Worm (Caenorhabditis elegans) whole organism, L4 larva: ENCODE results near the gene C43F9.5.
A peak's percentile ranks its signal among the peaks of the same experiment; 100 is the strongest.

Experiments
- D1046.2 ChIP-seq: fragments of 200-800 bp; sonication (Bioruptor generic); IDR thresholded peaks from 2 replicates; pipeline ENCODE4 v1.3.6; 2022; ENCODE audit warnings: missing genetic modification characterization, missing compliant biosample characterization
- F37D6.2 ChIP-seq: sonication (generic microtip); optimal IDR thresholded peaks from 2 replicates; lab custom pipeline; 2016; ENCODE audit warnings: mild to moderate bottlenecking, missing genetic modification characterization, missing compliant biosample characterization
- T20F7.1 ChIP-seq: fragments of 200-800 bp; sonication (Bioruptor generic); optimal IDR thresholded peaks from 2 replicates; lab custom pipeline; 2018; ENCODE audit warnings: mild to moderate bottlenecking, missing genetic modification characterization, missing compliant biosample characterization
- T26A8.4 ChIP-seq: fragments of 200-800 bp; sonication (Bioruptor generic); IDR thresholded peaks from 2 replicates; pipeline ENCODE4 v1.3.6; 2022; ENCODE audit warnings: missing genetic modification characterization, missing compliant biosample characterization
- Y105C5A.15 ChIP-seq: fragments of 200-800 bp; sonication (Bioruptor generic); IDR thresholded peaks from 2 replicates; pipeline ENCODE4 v1.3.6; 2022; ENCODE audit warnings: missing genetic modification characterization, missing compliant biosample characterization
- Y48G9A.11 ChIP-seq: fragments of 200-800 bp; sonication (Bioruptor generic); IDR thresholded peaks from 2 replicates; pipeline ENCODE4 v1.3.6; 2022; ENCODE audit warnings: missing genetic modification reagents, missing genetic modification characterization, missing compliant biosample characterization
- Y75B8A.6 ChIP-seq: fragments of 200-800 bp; sonication (Bioruptor generic); IDR thresholded peaks from 2 replicates; pipeline ENCODE4 v1.3.6; 2022; ENCODE audit warnings: missing genetic modification reagents, missing genetic modification characterization, missing compliant biosample characterization
- aly-2 ChIP-seq: sonication (generic microtip); optimal IDR thresholded peaks from 2 replicates; lab custom pipeline; 2018; ENCODE audit warnings: missing biosample characterization, missing genetic modification characterization
- arid-1 ChIP-seq: fragments of 200-800 bp; sonication (Bioruptor generic); conservative IDR thresholded peaks from 2 replicates; pipeline ENCODE4 v1.3.6; 2022; ENCODE audit warnings: missing genetic modification reagents, missing genetic modification characterization, missing compliant biosample characterization
- attf-4 ChIP-seq: sonication (generic microtip); optimal IDR thresholded peaks from 3 replicates; lab custom pipeline; 2017; ENCODE audit warnings: missing biosample characterization, missing genetic modification characterization
- ceh-32 ChIP-seq: sonication (generic microtip); optimal IDR thresholded peaks from 2 replicates; lab custom pipeline; 2016; ENCODE audit warnings: mild to moderate bottlenecking, missing genetic modification characterization, missing compliant biosample characterization; ENCODE audit not compliant: poor library complexity
- ces-1 ChIP-seq: fragments of 150-350 bp; sonication (generic microtip); optimal IDR thresholded peaks from 4 replicates; lab custom pipeline; 2014; ENCODE audit warnings: missing biosample characterization, missing genetic modification reagents, missing genetic modification characterization
- daf-12 ChIP-seq: fragments of 150-350 bp; optimal IDR thresholded peaks from 2 replicates; lab custom pipeline; 2014; ENCODE audit warnings: missing biosample characterization, missing genetic modification reagents, missing genetic modification characterization
- daf-16 ChIP-seq, 3 experiments: sonication (generic microtip); optimal IDR thresholded peaks; 2 replicates each; lab custom pipeline; 2016 to 2017; ENCODE audit warnings: missing genetic modification characterization in 3 of 3, missing genetic modification reagents in 3 of 3, mild to moderate bottlenecking in 2 of 3, missing compliant biosample characterization in 2 of 3, missing biosample characterization in 1 of 3, moderate library complexity in 1 of 3
- dmd-6 ChIP-seq: fragments of 200-800 bp; sonication (Bioruptor generic); IDR thresholded peaks from 2 replicates; pipeline ENCODE4 v1.3.6; 2022; ENCODE audit warnings: missing genetic modification reagents, missing genetic modification characterization, missing compliant biosample characterization
- dpl-1 ChIP-seq: fragments of 150-350 bp; optimal IDR thresholded peaks from 2 replicates; lab custom pipeline; 2014; ENCODE audit warnings: missing biosample characterization, missing genetic modification reagents, missing genetic modification characterization
- duxl-1 ChIP-seq: sonication (generic microtip); optimal IDR thresholded peaks from 2 replicates; lab custom pipeline; 2016; ENCODE audit warnings: mild to moderate bottlenecking, missing genetic modification characterization, moderate library complexity, missing compliant biosample characterization; ENCODE audit not compliant: poor library complexity
- dve-1 ChIP-seq: sonication (generic microtip); optimal IDR thresholded peaks from 2 replicates; lab custom pipeline; 2017; ENCODE audit warnings: antibody characterized with exemption, mild to moderate bottlenecking, missing genetic modification characterization, missing compliant biosample characterization; ENCODE audit not compliant: insufficient read depth
- egl-43 ChIP-seq: fragments of 200-800 bp; sonication (Bioruptor generic); IDR thresholded peaks from 2 replicates; pipeline ENCODE4 v1.3.6; 2022; ENCODE audit warnings: missing genetic modification reagents, missing genetic modification characterization, missing compliant biosample characterization
- fos-1 ChIP-seq: fragments of 150-350 bp; optimal IDR thresholded peaks from 2 replicates; lab custom pipeline; 2014; ENCODE audit warnings: missing biosample characterization, missing genetic modification characterization
- hlh-11 ChIP-seq: fragments of 200-800 bp; sonication (Bioruptor generic); optimal IDR thresholded peaks from 2 replicates; lab custom pipeline; 2018; ENCODE audit warnings: mild to moderate bottlenecking, missing genetic modification characterization, missing compliant biosample characterization
- hlh-30 ChIP-seq: sonication (generic microtip); optimal IDR thresholded peaks from 2 replicates; lab custom pipeline; 2017; ENCODE audit warnings: antibody characterized with exemption, mild to moderate bottlenecking, missing genetic modification characterization, missing compliant biosample characterization; ENCODE audit not compliant: insufficient read depth
- hmg-1.1 ChIP-seq: fragments of 200-800 bp; sonication (Bioruptor generic); IDR thresholded peaks from 2 replicates; pipeline ENCODE4 v1.3.6; 2022; ENCODE audit warnings: missing genetic modification reagents, missing genetic modification characterization, missing compliant biosample characterization
- lin-13 ChIP-seq: fragments of 150-350 bp; optimal IDR thresholded peaks from 2 replicates; lab custom pipeline; 2014; ENCODE audit warnings: missing biosample characterization, missing genetic modification reagents, missing genetic modification characterization
- lin-38 ChIP-seq: fragments of 200-800 bp; sonication (Bioruptor generic); IDR thresholded peaks from 2 replicates; pipeline ENCODE4 v1.3.6; 2022; ENCODE audit warnings: missing genetic modification reagents, missing genetic modification characterization, missing compliant biosample characterization
- lir-3 ChIP-seq: sonication (generic microtip); optimal IDR thresholded peaks from 2 replicates; lab custom pipeline; 2016; ENCODE audit warnings: mild to moderate bottlenecking, missing genetic modification characterization, missing compliant biosample characterization
- lsy-2 ChIP-seq, 2 experiments: fragments of 150-350 bp in 1 of 2; sonication (generic microtip) in 1 of 2; optimal IDR thresholded peaks; 2 replicates each; lab custom pipeline; 2014 to 2017; ENCODE audit warnings: missing biosample characterization in 2 of 2, missing genetic modification characterization in 2 of 2
- madf-5 ChIP-seq, 2 experiments: fragments of 200-800 bp; sonication (Bioruptor generic); IDR thresholded peaks; 2 replicates each; pipeline ENCODE4 v1.3.6; 2022; ENCODE audit warnings: missing compliant biosample characterization in 2 of 2, missing genetic modification characterization in 2 of 2
- mes-2 ChIP-seq: sonication (generic microtip); optimal IDR thresholded peaks from 2 replicates; lab custom pipeline; 2016; ENCODE audit warnings: missing genotype, mild to moderate bottlenecking, missing genetic modification characterization, missing compliant biosample characterization; ENCODE audit not compliant: poor library complexity, severe bottlenecking
- nhr-237 ChIP-seq: sonication (generic microtip); optimal IDR thresholded peaks from 2 replicates; lab custom pipeline; 2017; ENCODE audit warnings: missing biosample characterization, missing genetic modification characterization
- nhr-25 ChIP-seq: sonication (generic microtip); optimal IDR thresholded peaks from 2 replicates; lab custom pipeline; 2017; ENCODE audit warnings: missing genetic modification characterization, mild to moderate bottlenecking, missing compliant biosample characterization, antibody characterized with exemption, moderate library complexity, borderline replicate concordance; ENCODE audit not compliant: insufficient read depth
- nhr-28 ChIP-seq: fragments of 150-350 bp; optimal IDR thresholded peaks from 2 replicates; lab custom pipeline; 2014; ENCODE audit warnings: missing biosample characterization, missing genetic modification characterization
- php-3 ChIP-seq: fragments of 200-800 bp; sonication (Bioruptor generic); IDR thresholded peaks from 2 replicates; pipeline ENCODE4 v1.3.6; 2022; ENCODE audit warnings: missing genetic modification reagents, missing genetic modification characterization, missing compliant biosample characterization
- rbr-2 ChIP-seq: sonication (generic microtip); optimal IDR thresholded peaks from 2 replicates; lab custom pipeline; 2016; ENCODE audit warnings: missing genotype, missing genetic modification characterization, missing compliant biosample characterization
- saeg-2 ChIP-seq: fragments of 200-800 bp; sonication (Bioruptor generic); IDR thresholded peaks from 2 replicates; pipeline ENCODE4 v1.3.6; 2022; ENCODE audit warnings: missing genetic modification reagents, missing genetic modification characterization, missing compliant biosample characterization
- sdz-12 ChIP-seq: fragments of 200-800 bp; sonication (Bioruptor generic); optimal IDR thresholded peaks from 2 replicates; lab custom pipeline; 2018; ENCODE audit warnings: mild to moderate bottlenecking, missing genetic modification characterization, missing compliant biosample characterization
- skn-1 ChIP-seq: fragments of 150-350 bp; optimal IDR thresholded peaks from 2 replicates; lab custom pipeline; 2014; ENCODE audit warnings: missing biosample characterization, missing genetic modification characterization
- snpc-1.2 ChIP-seq: fragments of 200-800 bp; sonication (Bioruptor generic); IDR thresholded peaks from 2 replicates; pipeline ENCODE4 v1.3.6; 2022; ENCODE audit warnings: missing genetic modification reagents, missing genetic modification characterization, missing compliant biosample characterization
- spr-1 ChIP-seq: sonication (generic microtip); optimal IDR thresholded peaks from 2 replicates; lab custom pipeline; 2016; ENCODE audit warnings: mild to moderate bottlenecking, missing genetic modification characterization, missing compliant biosample characterization
- unc-130 ChIP-seq: sonication (generic microtip); optimal IDR thresholded peaks from 2 replicates; lab custom pipeline; 2016; ENCODE audit warnings: missing genetic modification reagents, missing genetic modification characterization, missing compliant biosample characterization
- unc-62 ChIP-seq, 3 experiments: fragments of 150-350 bp in 1 of 3; sonication (generic microtip); optimal IDR thresholded peaks in 2 of 3; peaks in 1 of 3; 1 replicate in 1 of 3; 2 replicates in 2 of 3; lab custom pipeline; 2014 to 2017; ENCODE audit warnings: missing biosample characterization in 3 of 3, missing genetic modification characterization in 3 of 3, missing genetic modification reagents in 3 of 3, missing genotype in 1 of 3
- zfp-3 ChIP-seq: fragments of 200-800 bp; sonication (Bioruptor generic); conservative IDR thresholded peaks from 2 replicates; pipeline ENCODE4 v1.3.6; 2022; ENCODE audit warnings: missing genetic modification reagents, missing genetic modification characterization, missing compliant biosample characterization
- ztf-7 ChIP-seq: fragments of 150-350 bp; optimal IDR thresholded peaks from 2 replicates; lab custom pipeline; 2014; ENCODE audit warnings: missing biosample characterization, missing genetic modification characterization

The C43F9.5 gene

DNA sequence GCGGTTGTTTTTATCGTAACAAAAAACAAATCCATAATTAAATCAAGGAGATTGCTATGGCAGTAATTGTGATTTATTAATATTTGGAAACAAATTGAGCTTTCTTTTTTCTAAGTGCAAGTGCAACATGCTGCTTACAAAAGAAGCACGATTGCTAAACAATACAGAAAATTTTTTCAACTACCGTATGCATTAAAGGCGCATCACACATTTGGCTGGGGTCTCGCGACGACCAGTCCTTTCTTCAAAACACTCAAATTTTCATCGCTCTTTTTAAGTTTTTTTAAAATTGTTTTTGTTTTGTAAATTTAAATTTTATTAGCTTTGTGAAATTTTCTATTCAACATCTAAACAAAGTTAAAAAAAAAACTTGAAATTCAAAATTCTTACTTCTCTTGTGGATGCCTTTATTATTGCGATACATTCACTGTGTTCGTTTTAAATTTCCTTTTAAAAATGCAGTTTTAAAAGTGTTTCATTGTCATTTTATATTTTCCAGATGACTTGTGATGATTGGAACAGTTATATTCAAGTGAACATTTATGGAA lies 43.9 kb downstream of the C43F9.5 start, which contains the start of gene zim-1:
Gene zim-1 (plus strand): TSS at position 498 of the 548 bp plus-strand sequence.
- TF ChIP-seq daf-16 (GFP tag; optimal IDR thresholded peaks at IDR 0.05; lab: Kevin White, UChicago) (no peak), daf-16 (tag; optimal IDR thresholded peaks at IDR 0.05; lab: Kevin White, UChicago) (no peak), egl-43 (no peak), Y75B8A.6 (GFP tag; lab: Robert Waterston, UW) (no peak), saeg-2 (no peak), nhr-237 (tag; lab: Kevin White, UChicago) (no peak), duxl-1 (no peak), nhr-25 (tag; lab: Kevin White, UChicago) (no peak), T20F7.1 (GFP tag; lab: Kevin White, UChicago) (no peak), daf-12 (no peak), Y105C5A.15 (GFP tag; lab: Robert Waterston, UW) (no peak), ztf-7 (no peak), dpl-1 (GFP tag; lab: Kevin White, UChicago) (no peak), dve-1 (tag; lab: Kevin White, UChicago) (no peak), sdz-12 (GFP tag; lab: Kevin White, UChicago) (no peak), arid-1 (GFP tag; lab: Robert Waterston, UW) (no peak)
- TF ChIP-seq, all 104 proteins: peak for 0

ce11 chrIV:10545038-10545437 lies 45.5 kb downstream of the C43F9.5 start, which contains the start of gene T07G12.5:
Gene T07G12.5, minus strand, starts transcription at chrIV:10545138.
- TF ChIP-seq daf-16 (GFP tag; optimal IDR thresholded peaks at IDR 0.05; lab: Kevin White, UChicago) (no peak), daf-16 (tag; optimal IDR thresholded peaks at IDR 0.05; lab: Kevin White, UChicago) (peak; percentile 51), Y48G9A.11 (no peak), dve-1 (tag; lab: Kevin White, UChicago) (peak; percentile 21), hlh-11 (tag; lab: Kevin White, UChicago) (peak; percentile 8), F37D6.2 (no peak), hlh-30 (tag; lab: Kevin White, UChicago) (peak; percentile 31)

- TF ChIP-seq hlh-30 (tag; lab: Kevin White, UChicago) (peak; percentile 15), saeg-2 (no peak), spr-1 (tag; lab: Kevin White, UChicago) (no peak), hmg-1.1 (GFP tag; lab: Robert Waterston, UW) (no peak), ceh-32 (no peak), mes-2 (tag; lab: Kevin White, UChicago) (no peak), T20F7.1 (GFP tag; lab: Kevin White, UChicago) (no peak), lin-38 (GFP tag; lab: Robert Waterston, UW) (no peak), unc-62 (GFP tag; optimal IDR thresholded peaks at IDR 0.05 in 1 of 2; lab: Kevin White, UChicago) (no peak), unc-62 (tag; optimal IDR thresholded peaks at IDR 0.05; lab: Kevin White, UChicago) (no peak), aly-2 (no peak), zfp-3 (no peak), fos-1 (no peak), D1046.2 (GFP tag; lab: Robert Waterston, UW) (no peak), rbr-2 (tag; lab: Kevin White, UChicago) (no peak), nhr-28 (tag; lab: Kevin White, UChicago) (peak; percentile 65), attf-4 (tag; lab: Kevin White, UChicago) (no peak), daf-16 (GFP tag; optimal IDR thresholded peaks at IDR 0.05; lab: Kevin White, UChicago) (no peak), daf-16 (tag; optimal IDR thresholded peaks at IDR 0.05; lab: Kevin White, UChicago) (peak; percentile 91), ces-1 (GFP tag; lab: Kevin White, UChicago) (no peak), unc-130 (GFP tag; lab: Kevin White, UChicago) (no peak), snpc-1.2 (no peak), nhr-237 (tag; lab: Kevin White, UChicago) (no peak), dmd-6 (GFP tag; lab: Robert Waterston, UW) (peak; percentile 74), T26A8.4 (GFP tag; lab: Robert Waterston, UW) (no peak), dve-1 (tag; lab: Kevin White, UChicago) (peak; percentile 62), skn-1 (tag; lab: Kevin White, UChicago) (no peak), lsy-2 (tag; optimal IDR thresholded peaks at IDR 0.05; lab: Kevin White, UChicago) (no peak), php-3 (GFP tag; lab: Robert Waterston, UW) (peak; percentile 56; the same call in 1 of the 2 replicates), lir-3 (tag; lab: Kevin White, UChicago) (no peak), lin-13 (GFP tag; lab: Kevin White, UChicago) (no peak), madf-5 (GFP tag; IDR thresholded peaks at IDR 0.05; lab: Robert Waterston, UW) (no peak), hlh-11 (tag; lab: Kevin White, UChicago) (peak; percentile 57)
Observed at ce11 chrIV:10543361-10543760, 47.2 kb downstream of the C43F9.5 start.
